Comparison of ENCODE assay signal across 3 fruit fly cellular contexts in genomic region chr3L:17904593-17904992, dm6.
TF ChIP-seq lines count a peak whose summit lies in the region.

No protein-coding gene starts in this region.

- TF ChIP-seq CTCF in whole organism, embryonic (GFP tag; optimal IDR thresholded peaks at IDR 0.05; lab: Kevin White, UChicago) = no peak

TF ChIP-seq in whole organism, adult, 20 proteins besides CTCF, POLR2A, EP300 and RAD21:
- TF ChIP-seq CG5204 (GFP tag; optimal IDR thresholded peaks at IDR 0.05; lab: Kevin White, UChicago) (no peak), Crg-1 (GFP tag; optimal IDR thresholded peaks at IDR 0.05; lab: Kevin White, UChicago) (peak; percentile 27)

TF ChIP-seq in whole organism, embryonic, 481 proteins besides CTCF, POLR2A, EP300 and RAD21 (continues in another document):
- TF ChIP-seq oc (tag; optimal IDR thresholded peaks at IDR 0.05; lab: Kevin White, UChicago) (no peak), GATAe (GFP tag; conservative IDR thresholded peaks at IDR 0.05; lab: Robert Waterston, UW) (peak; percentile 43; the same call in 1 of the 2 replicates), Rfx (GFP tag; IDR thresholded peaks at IDR 0.05; lab: Robert Waterston, UW) (0 out of 2 replicates have a peak, but pooled peaks have one; percentile 14), CG32532 (GFP tag; IDR thresholded peaks at IDR 0.05; lab: Robert Waterston, UW) (no peak), CG10321 (GFP tag; IDR thresholded peaks at IDR 0.05; lab: Robert Waterston, UW) (no peak), CG7928 (GFP tag; optimal IDR thresholded peaks at IDR 0.05; lab: Kevin White, UChicago) (no peak), CG1603 (tag; optimal IDR thresholded peaks at IDR 0.05; lab: Kevin White, UChicago) (peak; percentile 2), bigmax (GFP tag; optimal IDR thresholded peaks at IDR 0.05; lab: Kevin White, UChicago) (no peak), wek (GFP tag; optimal IDR thresholded peaks at IDR 0.05; lab: Kevin White, UChicago) (peak; percentile 81), chinmo (GFP tag; IDR thresholded peaks at IDR 0.05; lab: Robert Waterston, UW; ENCODE audit: partially characterized antibody) (peak; percentile 73; the same call in 1 of the 4 replicates), H15 (GFP tag; IDR thresholded peaks at IDR 0.05; lab: Robert Waterston, UW) (0 out of 3 replicates have a peak, but pooled peaks have one; percentile 16), br (optimal IDR thresholded peaks at IDR 0.05; lab: Kevin White, UChicago) (no peak), lab (GFP tag; optimal IDR thresholded peaks at IDR 0.05; lab: Kevin White, UChicago) (peak; percentile 8), zf30C (GFP tag; optimal IDR thresholded peaks at IDR 0.05; lab: Kevin White, UChicago) (no peak), CG12769 (tag; optimal IDR thresholded peaks at IDR 0.05; lab: Kevin White, UChicago) (peak; percentile 4), odd (GFP tag; optimal IDR thresholded peaks at IDR 0.05; lab: Kevin White, UChicago) (no peak), grn (GFP tag; optimal IDR thresholded peaks at IDR 0.05; lab: Kevin White, UChicago) (peak; percentile 64), stc (GFP tag; IDR thresholded peaks at IDR 0.05; lab: Robert Waterston, UW) (0 out of 2 replicates have a peak, but pooled peaks have one; percentile 6), emc (GFP tag; optimal IDR thresholded peaks at IDR 0.05; lab: Kevin White, UChicago) (no peak), CG9932 (GFP tag; IDR thresholded peaks at IDR 0.05; lab: Robert Waterston, UW) (peak; percentile 18; the same call in 1 of the 2 replicates), Neu2 (GFP tag; optimal IDR thresholded peaks at IDR 0.05; lab: Kevin White, UChicago; ENCODE audit: borderline replicate concordance) (no peak), gfzf (GFP tag; optimal IDR thresholded peaks at IDR 0.05; lab: Kevin White, UChicago) (no peak), Dp (GFP tag; optimal IDR thresholded peaks at IDR 0.05; lab: Kevin White, UChicago) (no peak), Pdp1 (GFP tag; optimal IDR thresholded peaks at IDR 0.05; lab: Kevin White, UChicago) (peak in 1 of 2 experiments; percentile 91), CG1832 (GFP tag; optimal IDR thresholded peaks at IDR 0.05; lab: Kevin White, UChicago) (no peak), row (GFP tag; IDR thresholded peaks at IDR 0.05; lab: Robert Waterston, UW) (peak; percentile 15; the same call in 1 of the 3 replicates), grau (tag; optimal IDR thresholded peaks at IDR 0.05; lab: Kevin White, UChicago) (peak; percentile 45), CG13424 (tag; optimal IDR thresholded peaks at IDR 0.05; lab: Kevin White, UChicago) (no peak), CG6175 (GFP tag; IDR thresholded peaks at IDR 0.05; lab: Robert Waterston, UW) (no peak), sisA (GFP tag; IDR thresholded peaks at IDR 0.05; lab: Robert Waterston, UW) (no peak), lilli (GFP tag; optimal IDR thresholded peaks at IDR 0.05; lab: Kevin White, UChicago) (peak; percentile 4), CG8290 (GFP tag; optimal IDR thresholded peaks at IDR 0.05; lab: Kevin White, UChicago) (no peak), CG8290 (tag; optimal IDR thresholded peaks at IDR 0.05; lab: Kevin White, UChicago) (peak in 1 of 2 experiments; percentile 41), ap (GFP tag; IDR thresholded peaks at IDR 0.05; lab: Robert Waterston, UW) (no peak), zfh1 (GFP tag; IDR thresholded peaks at IDR 0.05; lab: Robert Waterston, UW) (0 out of 3 replicates have a peak, but pooled peaks have one; percentile 8), onecut (GFP tag; IDR thresholded peaks at IDR 0.05; lab: Robert Waterston, UW) (no peak), lov (optimal IDR thresholded peaks at IDR 0.05; lab: Kevin White, UChicago) (no peak), lov (GFP tag; IDR thresholded peaks at IDR 0.05; lab: Robert Waterston, UW) (0 out of 3 replicates have a peak, but pooled peaks have one; percentile 33), CG3407 (GFP tag; optimal IDR thresholded peaks at IDR 0.05; lab: Kevin White, UChicago) (no peak), mirr (GFP tag; optimal IDR thresholded peaks at IDR 0.05; lab: Kevin White, UChicago) (peak; percentile 61), CG12155 (GFP tag; optimal IDR thresholded peaks at IDR 0.05; lab: Kevin White, UChicago) (peak; percentile 13), gce (GFP tag; IDR thresholded peaks at IDR 0.05; lab: Robert Waterston, UW) (no peak), Sox102F (GFP tag; optimal IDR thresholded peaks at IDR 0.05; lab: Kevin White, UChicago) (peak; percentile 6)

TF ChIP-seq in whole organism, prepupa, 60 proteins besides CTCF, POLR2A, EP300 and RAD21:
- TF ChIP-seq Eip78C (GFP tag; lab: Kevin White, UChicago) = peak; percentile 26
- TF ChIP-seq achi (GFP tag; optimal IDR thresholded peaks at IDR 0.05; lab: Kevin White, UChicago) = no peak
- TF ChIP-seq fd59A (GFP tag; optimal IDR thresholded peaks at IDR 0.05; lab: Kevin White, UChicago) = no peak
- TF ChIP-seq CG8119 (GFP tag; IDR thresholded peaks at IDR 0.05; lab: Robert Waterston, UW) = no peak
